Worm (Caenorhabditis elegans) whole organism, L2 larva: ENCODE measurements around the gene zip-12.

ENCODE experiments used
- C34F6.9 ChIP-seq: fragments of 150-350 bp; optimal IDR thresholded peaks from 2 replicates; lab custom pipeline; 2014; ENCODE audit warnings: missing biosample characterization, missing genetic modification characterization
- F13H6.1 ChIP-seq: sonication (generic microtip); optimal IDR thresholded peaks from 2 replicates; lab custom pipeline; 2016; ENCODE audit warnings: missing genetic modification characterization, missing compliant biosample characterization
- R02D3.7 ChIP-seq: fragments of 150-350 bp; optimal IDR thresholded peaks from 2 replicates; lab custom pipeline; 2014; ENCODE audit warnings: missing biosample characterization, missing genetic modification characterization
- Y55F3AM.14 ChIP-seq: fragments of 200-800 bp; sonication (Bioruptor generic); optimal IDR thresholded peaks from 2 replicates; lab custom pipeline; 2018; ENCODE audit warnings: mild to moderate bottlenecking, missing genetic modification characterization, missing compliant biosample characterization
- ZK546.5 ChIP-seq: sonication (generic microtip); optimal IDR thresholded peaks from 2 replicates; lab custom pipeline; 2017; ENCODE audit warnings: missing biosample characterization, missing genetic modification characterization
- ama-1 ChIP-seq: fragments of 150-350 bp; optimal IDR thresholded peaks from 2 replicates; lab custom pipeline; 2018; ENCODE audit warnings: inconsistent platforms
- blmp-1 ChIP-seq: sonication (generic microtip); optimal IDR thresholded peaks from 2 replicates; lab custom pipeline; 2017; ENCODE audit warnings: missing genetic modification characterization, mild to moderate bottlenecking, missing compliant biosample characterization, antibody characterized with exemption, moderate library complexity; ENCODE audit not compliant: insufficient read depth
- crh-2 ChIP-seq: sonication (generic microtip); optimal IDR thresholded peaks from 2 replicates; lab custom pipeline; 2017; ENCODE audit warnings: missing biosample characterization, missing genetic modification characterization
- dmd-4 ChIP-seq: sonication (generic microtip); optimal IDR thresholded peaks from 2 replicates; lab custom pipeline; 2017; ENCODE audit warnings: missing biosample characterization, missing genetic modification characterization
- egl-27 ChIP-seq: sonication (generic microtip); optimal IDR thresholded peaks from 3 replicates; lab custom pipeline; 2017; ENCODE audit warnings: missing biosample characterization, missing genetic modification reagents, missing genetic modification characterization
- elt-1 ChIP-seq: fragments of 150-350 bp; optimal IDR thresholded peaks from 2 replicates; lab custom pipeline; 2014; ENCODE audit warnings: missing biosample characterization, missing genetic modification characterization
- fos-1 ChIP-seq: fragments of 150-350 bp; optimal IDR thresholded peaks from 2 replicates; lab custom pipeline; 2014; ENCODE audit warnings: missing biosample characterization, missing genetic modification characterization
- lin-11 ChIP-seq: fragments of 150-350 bp; sonication (generic microtip); optimal IDR thresholded peaks from 2 replicates; lab custom pipeline; 2014; ENCODE audit warnings: missing biosample characterization, missing genetic modification characterization, inconsistent platforms, mixed read lengths
- lin-13 ChIP-seq: fragments of 150-350 bp; optimal IDR thresholded peaks from 2 replicates; lab custom pipeline; 2014; ENCODE audit warnings: missing biosample characterization, missing genetic modification reagents, missing genetic modification characterization
- lin-39 ChIP-seq: fragments of 150-350 bp; optimal IDR thresholded peaks from 2 replicates; lab custom pipeline; 2014; ENCODE audit warnings: missing biosample characterization, missing genetic modification reagents, missing genetic modification characterization
- lsy-2 ChIP-seq, 2 experiments: fragments of 150-350 bp in 1 of 2; sonication (generic microtip) in 1 of 2; optimal IDR thresholded peaks; 2 replicates each; lab custom pipeline; 2014 to 2017; ENCODE audit warnings: missing biosample characterization in 2 of 2, missing genetic modification characterization in 2 of 2
- mbf-1 ChIP-seq: sonication (generic microtip); optimal IDR thresholded peaks from 2 replicates; lab custom pipeline; 2017; ENCODE audit warnings: missing biosample characterization, missing genetic modification characterization
- mdl-1 ChIP-seq, 2 experiments: fragments of 150-350 bp in 1 of 2; sonication (generic microtip) in 1 of 2; optimal IDR thresholded peaks; 2 replicates each; lab custom pipeline; 2017; ENCODE audit warnings: missing biosample characterization in 2 of 2, missing genetic modification characterization in 2 of 2
- nhr-10 ChIP-seq: sonication (generic microtip); optimal IDR thresholded peaks from 2 replicates; lab custom pipeline; 2017; ENCODE audit warnings: missing biosample characterization, missing genetic modification characterization
- nhr-12 ChIP-seq: fragments of 150-350 bp; optimal IDR thresholded peaks from 2 replicates; lab custom pipeline; 2014; ENCODE audit warnings: missing biosample characterization, missing genetic modification characterization
- nhr-21 ChIP-seq: fragments of 150-350 bp; optimal IDR thresholded peaks from 2 replicates; lab custom pipeline; 2014; ENCODE audit warnings: missing biosample characterization, missing genetic modification characterization
- nhr-23 ChIP-seq: fragments of 150-350 bp; optimal IDR thresholded peaks from 2 replicates; lab custom pipeline; 2014; ENCODE audit warnings: missing biosample characterization, missing genetic modification reagents, missing genetic modification characterization
- nhr-237 ChIP-seq: fragments of 150-350 bp; optimal IDR thresholded peaks from 2 replicates; lab custom pipeline; 2014; ENCODE audit warnings: missing biosample characterization, missing genetic modification characterization
- nhr-25 ChIP-seq: fragments of 150-350 bp; sonication (generic microtip); optimal IDR thresholded peaks from 3 replicates; lab custom pipeline; 2014; ENCODE audit warnings: missing biosample characterization, missing genetic modification characterization
- nhr-77 ChIP-seq: fragments of 150-350 bp; optimal IDR thresholded peaks from 2 replicates; lab custom pipeline; 2014; ENCODE audit warnings: missing biosample characterization, missing genetic modification characterization
- peb-1 ChIP-seq: fragments of 150-350 bp; optimal IDR thresholded peaks from 2 replicates; lab custom pipeline; 2014; ENCODE audit warnings: missing biosample characterization, missing genetic modification characterization
- sem-4 ChIP-seq: fragments of 150-350 bp; optimal IDR thresholded peaks from 2 replicates; lab custom pipeline; 2014; ENCODE audit warnings: missing biosample characterization, missing genetic modification reagents, missing genetic modification characterization
- sma-3 ChIP-seq: sonication (generic microtip); optimal IDR thresholded peaks from 2 replicates; lab custom pipeline; 2016; ENCODE audit warnings: missing genetic modification reagents, missing genetic modification characterization, missing compliant biosample characterization
- sma-9 ChIP-seq, 2 experiments: fragments of 150-350 bp in 1 of 2; sonication (generic microtip) in 1 of 2; optimal IDR thresholded peaks; 2 replicates each; lab custom pipeline; 2014 to 2016; ENCODE audit warnings: missing genetic modification characterization in 2 of 2, mild to moderate bottlenecking in 1 of 2, missing biosample characterization in 1 of 2, missing compliant biosample characterization in 1 of 2, missing genetic modification reagents in 1 of 2, moderate library complexity in 1 of 2
- snpc-4 ChIP-seq: fragments of 150-350 bp; optimal IDR thresholded peaks from 2 replicates; lab custom pipeline; 2014; ENCODE audit warnings: missing biosample characterization, missing genetic modification characterization
- unc-55 ChIP-seq: fragments of 150-350 bp; sonication (generic microtip); optimal IDR thresholded peaks from 3 replicates; lab custom pipeline; 2014; ENCODE audit warnings: missing biosample characterization, missing genetic modification reagents, missing genetic modification characterization
- unc-62 ChIP-seq: fragments of 150-350 bp; optimal IDR thresholded peaks from 2 replicates; lab custom pipeline; 2014; ENCODE audit warnings: missing biosample characterization, missing genetic modification reagents, missing genetic modification characterization
- zag-1 ChIP-seq: fragments of 150-350 bp; optimal IDR thresholded peaks from 2 replicates; lab custom pipeline; 2014; ENCODE audit warnings: missing biosample characterization, missing genetic modification characterization
- ztf-4 ChIP-seq: fragments of 150-350 bp; optimal IDR thresholded peaks from 2 replicates; lab custom pipeline; 2014; ENCODE audit warnings: missing biosample characterization, missing genetic modification characterization

Gene zip-12

DNA sequence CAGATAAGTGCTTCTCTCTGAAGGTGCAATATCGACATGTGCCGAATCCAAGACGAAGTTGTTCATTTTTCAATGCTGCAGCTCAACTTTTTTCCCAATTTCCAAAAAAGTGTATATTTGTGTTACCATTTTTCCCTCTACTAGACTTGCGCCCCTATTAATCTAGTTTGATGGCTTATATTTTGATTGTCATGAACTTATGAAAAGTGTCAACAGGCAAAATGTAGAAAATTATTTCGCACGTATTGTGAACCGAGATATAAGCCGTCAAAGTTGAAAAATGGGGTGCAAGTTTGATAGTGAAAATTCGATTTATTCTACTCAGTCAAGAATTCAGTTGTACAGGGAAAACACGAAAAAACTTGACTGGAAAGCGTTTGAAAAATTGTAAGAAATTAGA is 30.7 kb downstream of the zip-12 start, which contains the start of gene Y75B8A.32:
Gene Y75B8A.32, minus strand, starts transcription at position 101 of the 400 bp plus-strand sequence.
- no peak for TF ChIP-seq F13H6.1
- TF ChIP-seq ZK546.5: no peak
- TF ChIP-seq nhr-12: no peak
- no peak for TF ChIP-seq R02D3.7 (tag; lab: Kevin White, UChicago)
- no peak for TF ChIP-seq unc-55 (GFP tag; lab: Kevin White, UChicago)
- TF ChIP-seq lsy-2 (tag; optimal IDR thresholded peaks at IDR 0.05; lab: Kevin White, UChicago): no peak
- TF ChIP-seq snpc-4 (tag; lab: Kevin White, UChicago): no peak
- TF ChIP-seq fos-1 (tag; lab: Kevin White, UChicago): no peak
- no peak for TF ChIP-seq lin-39 (tag; lab: Kevin White, UChicago)
- TF ChIP-seq ama-1 (lab: Kevin White, UChicago): no peak
- no peak for TF ChIP-seq nhr-25 (tag; lab: Kevin White, UChicago)
- TF ChIP-seq nhr-10: no peak
- TF ChIP-seq dmd-4 (tag; lab: Kevin White, UChicago): no peak
- TF ChIP-seq elt-1 (tag; lab: Kevin White, UChicago): no peak
- no peak for TF ChIP-seq Y55F3AM.14 (GFP tag; lab: Kevin White, UChicago)
- no peak for TF ChIP-seq egl-27 (tag; lab: Kevin White, UChicago)
- no peak for TF ChIP-seq lin-11
- TF ChIP-seq sma-3 (GFP tag; lab: Kevin White, UChicago): no peak
- TF ChIP-seq peb-1 (tag; lab: Kevin White, UChicago): no peak
- TF ChIP-seq C34F6.9 (tag; lab: Kevin White, UChicago): no peak

DNA sequence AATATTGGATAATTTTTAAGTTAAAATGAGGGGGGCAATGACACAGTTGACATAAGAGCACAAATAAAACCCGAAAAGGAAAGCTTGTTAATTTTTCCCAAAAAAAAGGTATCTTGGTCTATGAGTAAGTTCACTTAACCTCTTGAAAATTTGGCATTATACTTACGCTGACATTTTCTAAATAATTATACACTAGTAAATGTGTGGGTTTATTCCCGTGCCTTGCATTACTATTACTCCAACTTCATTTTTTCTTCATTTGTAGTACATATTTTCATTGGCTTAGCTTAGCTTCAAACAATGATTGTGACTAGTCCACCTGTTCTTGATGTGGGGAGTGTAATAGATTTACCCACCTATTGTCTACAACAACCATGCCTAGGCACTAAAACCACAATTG is 31.6 kb downstream of the zip-12 start, which contains the start of gene Y75B8A.34:
Gene Y75B8A.34, plus strand, starts transcription at position 301 of the 400 bp plus-strand sequence.
- TF ChIP-seq zag-1 (tag; lab: Kevin White, UChicago) (no peak), fos-1 (tag; lab: Kevin White, UChicago) (no peak), C34F6.9 (tag; lab: Kevin White, UChicago) (no peak), nhr-237 (tag; lab: Kevin White, UChicago) (no peak), mbf-1 (tag; lab: Kevin White, UChicago) (no peak), ZK546.5 (no peak), nhr-23 (no peak), ama-1 (lab: Kevin White, UChicago) (no peak), peb-1 (tag; lab: Kevin White, UChicago) (no peak)

DNA sequence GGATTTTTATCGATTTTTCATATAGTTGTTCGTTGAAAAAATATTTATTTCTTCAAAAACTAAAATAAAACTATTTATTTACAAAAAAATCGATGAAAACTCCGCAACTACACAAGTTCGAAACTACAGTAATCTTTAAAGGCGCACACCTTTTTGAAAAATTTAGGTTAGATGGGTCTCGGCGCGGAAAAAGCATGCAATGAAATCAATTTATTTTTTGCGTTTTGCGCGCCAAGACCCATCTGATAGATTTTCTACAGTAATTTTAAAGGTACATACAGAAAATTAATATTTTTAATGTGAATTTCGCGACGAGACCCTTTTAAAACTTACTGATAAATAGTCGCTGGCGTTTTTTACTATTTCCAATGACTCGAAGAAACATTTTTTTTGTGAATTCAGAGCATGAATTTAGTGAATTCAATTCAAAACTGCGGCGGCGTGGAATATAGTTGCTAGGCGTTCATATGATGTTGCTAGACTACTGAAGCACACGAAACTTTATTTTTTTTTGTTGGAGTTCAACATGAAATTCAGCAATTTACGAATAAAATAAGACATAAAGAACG is 39.4 kb downstream of the zip-12 start, which contains the start of gene Y75B8A.33:
Gene Y75B8A.33, minus strand, starts transcription at position 385 of the 569 bp plus-strand sequence.
- peak in 1 of 2 experiments; percentile 24 for TF ChIP-seq lsy-2 (tag; optimal IDR thresholded peaks at IDR 0.05; lab: Kevin White, UChicago)
- no peak for TF ChIP-seq Y55F3AM.14 (GFP tag; lab: Kevin White, UChicago)
- no peak for TF ChIP-seq nhr-25 (tag; lab: Kevin White, UChicago)
- TF ChIP-seq ama-1 (lab: Kevin White, UChicago): peak; percentile 69
- peak; percentile 23 for TF ChIP-seq sem-4 (tag; lab: Kevin White, UChicago)
- TF ChIP-seq lin-13 (GFP tag; lab: Kevin White, UChicago): peak; percentile 40
- TF ChIP-seq unc-62: no peak
- TF ChIP-seq nhr-12: no peak
- no peak for TF ChIP-seq ztf-4
- no peak for TF ChIP-seq blmp-1 (tag; lab: Kevin White, UChicago)

DNA sequence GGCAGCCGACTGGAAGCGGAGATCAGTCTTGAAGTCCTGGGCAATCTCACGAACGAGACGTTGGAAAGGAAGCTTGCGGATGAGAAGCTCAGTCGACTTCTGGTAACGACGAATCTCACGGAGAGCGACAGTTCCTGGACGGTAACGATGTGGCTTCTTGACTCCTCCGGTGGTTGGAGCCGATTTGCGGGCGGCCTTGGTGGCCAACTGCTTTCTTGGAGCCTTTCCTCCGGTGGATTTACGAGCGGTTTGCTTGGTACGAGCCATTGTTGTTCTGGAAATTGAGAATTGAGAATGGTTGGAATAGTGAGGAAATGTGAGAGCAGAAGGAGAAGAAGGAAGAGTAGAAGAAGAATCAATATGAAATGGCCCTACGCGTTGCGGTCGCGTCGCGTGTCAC is 40.2 kb downstream of the zip-12 start:
- TF ChIP-seq R02D3.7 (tag; lab: Kevin White, UChicago) (no peak), unc-62 (no peak), lin-11 (no peak), mdl-1 (tag; optimal IDR thresholded peaks at IDR 0.05; lab: Kevin White, UChicago) (no peak), egl-27 (tag; lab: Kevin White, UChicago) (no peak), nhr-21 (no peak), sma-9 (GFP tag; optimal IDR thresholded peaks at IDR 0.05; lab: Kevin White, UChicago) (no peak), sma-9 (tag; optimal IDR thresholded peaks at IDR 0.05; lab: Kevin White, UChicago) (no peak), lin-13 (GFP tag; lab: Kevin White, UChicago) (no peak), crh-2 (tag; lab: Kevin White, UChicago) (no peak), lsy-2 (tag; optimal IDR thresholded peaks at IDR 0.05; lab: Kevin White, UChicago) (no peak), nhr-23 (no peak), nhr-77 (tag; lab: Kevin White, UChicago) (no peak), mbf-1 (tag; lab: Kevin White, UChicago) (no peak)
